Worm (Caenorhabditis elegans) whole organism, mixed stage, embryonic: Measurements from ENCODE around the gene erl-1.

Experiments
- ces-1 ChIP-seq: fragments of 150-350 bp; optimal IDR thresholded peaks from 2 replicates; lab custom pipeline; 2014; ENCODE audit warnings: missing biosample characterization, missing genetic modification reagents, missing genetic modification characterization
- elt-1 ChIP-seq: sonication (generic microtip); optimal IDR thresholded peaks from 2 replicates; lab custom pipeline; 2017; ENCODE audit warnings: missing genetic modification characterization, mild to moderate bottlenecking, missing compliant biosample characterization, antibody characterized with exemption, moderate library complexity, borderline replicate concordance; ENCODE audit not compliant: insufficient read depth
- hlh-1 ChIP-seq: fragments of 150-350 bp; optimal IDR thresholded peaks from 2 replicates; lab custom pipeline; 2014; ENCODE audit warnings: missing biosample characterization, missing genetic modification reagents, missing genetic modification characterization
- mab-5 ChIP-seq: fragments of 150-350 bp; optimal IDR thresholded peaks from 2 replicates; lab custom pipeline; 2014; ENCODE audit warnings: missing biosample characterization, missing genetic modification characterization
- mls-2 ChIP-seq: sonication (generic microtip); optimal IDR thresholded peaks from 2 replicates; lab custom pipeline; 2016; ENCODE audit warnings: mild to moderate bottlenecking, missing genetic modification characterization, moderate library complexity, missing compliant biosample characterization
- nhr-12 ChIP-seq: fragments of 150-350 bp; optimal IDR thresholded peaks from 2 replicates; lab custom pipeline; 2014; ENCODE audit warnings: missing biosample characterization, missing genetic modification characterization
- nhr-237 ChIP-seq: fragments of 150-350 bp; optimal IDR thresholded peaks from 2 replicates; lab custom pipeline; 2014; ENCODE audit warnings: missing biosample characterization, missing genetic modification characterization
- nhr-28 ChIP-seq: fragments of 150-350 bp; optimal IDR thresholded peaks from 2 replicates; lab custom pipeline; 2014; ENCODE audit warnings: missing biosample characterization, missing genetic modification characterization
- pha-4 ChIP-seq: fragments of 150-350 bp; optimal IDR thresholded peaks from 2 replicates; lab custom pipeline; 2018; ENCODE audit warnings: missing biosample characterization, missing genetic modification reagents, missing genetic modification characterization
- sptf-1 ChIP-seq: sonication (generic microtip); optimal IDR thresholded peaks from 2 replicates; lab custom pipeline; 2017; ENCODE audit warnings: mild to moderate bottlenecking, missing genetic modification characterization, moderate library complexity, missing compliant biosample characterization
- tbx-8 ChIP-seq: fragments of 200-800 bp; sonication (Bioruptor generic); optimal IDR thresholded peaks from 2 replicates; lab custom pipeline; 2018; ENCODE audit warnings: mild to moderate bottlenecking, missing genetic modification characterization, moderate library complexity, missing compliant biosample characterization
- unc-62 ChIP-seq: fragments of 150-350 bp; optimal IDR thresholded peaks from 2 replicates; lab custom pipeline; 2014; ENCODE audit warnings: missing biosample characterization, missing genetic modification reagents, missing genetic modification characterization

DNA sequence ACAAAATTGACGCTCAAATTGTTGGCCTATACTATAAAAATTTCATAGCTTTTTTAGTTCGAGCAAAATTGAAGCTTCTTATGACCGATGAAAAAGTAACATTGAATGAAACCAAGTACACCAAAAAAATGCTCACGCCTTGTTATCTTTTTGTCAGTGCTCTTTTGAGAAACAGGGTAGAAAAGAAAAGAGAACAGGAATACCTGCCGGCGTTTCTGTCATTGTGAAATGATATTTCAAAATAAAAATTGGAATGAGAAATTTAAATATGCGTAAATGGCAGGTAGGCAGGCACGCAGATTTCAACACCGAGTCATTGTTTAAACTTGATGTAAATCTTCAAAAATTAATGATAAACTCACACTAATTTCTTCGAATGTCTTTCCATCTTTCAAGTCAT, 17.0 kb downstream of the erl-1 start:
- no peak for TF ChIP-seq mls-2
- TF ChIP-seq ces-1 (GFP tag; lab: Kevin White, UChicago) = no peak
- no peak for TF ChIP-seq sptf-1
- TF ChIP-seq unc-62 (GFP tag; lab: Kevin White, UChicago) = no peak
- no peak for TF ChIP-seq pha-4 (tag; lab: Kevin White, UChicago)
- no peak for TF ChIP-seq nhr-237 (tag; lab: Kevin White, UChicago)
- no peak for TF ChIP-seq mab-5 (tag; lab: Kevin White, UChicago)
- TF ChIP-seq tbx-8 (GFP tag; lab: Kevin White, UChicago) = no peak
- no peak for TF ChIP-seq nhr-12 (tag; lab: Kevin White, UChicago)
- TF ChIP-seq nhr-28 (tag; lab: Kevin White, UChicago) = no peak
- no peak for TF ChIP-seq elt-1 (tag; lab: Kevin White, UChicago)
- TF ChIP-seq hlh-1 (tag; lab: Kevin White, UChicago) = no peak
